Worm (Caenorhabditis elegans): ENCODE data around the gene H03A11.2.
A peak's percentile ranks its signal among the peaks of the same experiment; 100 is the strongest.

The H03A11.2 gene

DNA sequence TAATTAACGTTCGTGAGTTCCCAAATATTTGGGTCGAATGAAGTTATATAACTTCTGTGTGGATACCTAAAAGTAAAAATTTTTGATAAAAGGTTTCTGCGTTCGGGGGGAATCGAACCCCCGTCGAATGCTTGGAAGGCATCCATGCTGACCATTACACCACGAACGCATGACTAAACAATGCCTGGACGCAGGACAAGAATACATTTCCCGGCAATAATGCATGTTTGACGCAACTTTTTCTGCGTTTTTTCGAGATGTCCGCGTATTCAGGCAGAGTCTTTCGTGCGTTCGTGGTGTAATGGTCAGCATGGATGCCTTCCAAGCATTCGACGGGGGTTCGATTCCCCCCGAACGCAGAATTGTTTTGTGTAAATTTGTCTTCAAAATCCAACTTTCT, 29.7 kb downstream of the H03A11.2 start (continued):
- TF ChIP-seq C17E4.6 (GFP tag; IDR thresholded peaks at IDR 0.05) (peak; percentile 68; the same call in 1 of the 2 replicates), snpc-3.4 (tag; optimal IDR thresholded peaks at IDR 0.05) (peak; percentile 76), Y95B8A.8 (GFP tag; IDR thresholded peaks at IDR 0.05) (peak; percentile 76), ceh-91 (GFP tag; IDR thresholded peaks at IDR 0.05) (no peak), efl-1 (GFP tag; optimal IDR thresholded peaks at IDR 0.05) (no peak), ceh-100 (GFP tag; IDR thresholded peaks at IDR 0.05) (peak; percentile 67), B0019.2 (GFP tag; conservative IDR thresholded peaks at IDR 0.05) (no peak), ceh-40 (GFP tag; IDR thresholded peaks at IDR 0.05) (peak; percentile 89; the same call in 1 of the 2 replicates), mxl-1 (tag; optimal IDR thresholded peaks at IDR 0.05) (peak; percentile 54), tbp1 (GFP tag; optimal IDR thresholded peaks at IDR 0.05) (peak; percentile 98), ztf-22 (GFP tag; optimal IDR thresholded peaks at IDR 0.05) (peak; percentile 19), F57A8.1 (GFP tag; optimal IDR thresholded peaks at IDR 0.05) (peak; percentile 3), hmg-1.2 (GFP tag; IDR thresholded peaks at IDR 0.05) (peak; percentile 90), mel-28 (tag; optimal IDR thresholded peaks at IDR 0.05; ENCODE audit: borderline replicate concordance) (peak; percentile 26), F22D6.2 (tag; optimal IDR thresholded peaks at IDR 0.05) (peak; percentile 53), mcd-1 (GFP tag; IDR thresholded peaks at IDR 0.05) (peak; percentile 78), egrh-3 (GFP tag; IDR thresholded peaks at IDR 0.05) (peak; percentile 32; the same call in 1 of the 2 replicates), unc-62 (GFP tag; optimal IDR thresholded peaks at IDR 0.05) (no peak), sdz-38 (tag; optimal IDR thresholded peaks at IDR 0.05) (no peak), ZK185.1 (tag; optimal IDR thresholded peaks at IDR 0.05; ENCODE audit: poor library complexity, severe bottlenecking) (peak; percentile 87), hsf-1 (GFP tag; IDR thresholded peaks at IDR 0.05) (no peak), hlh-26 (GFP tag; conservative IDR thresholded peaks at IDR 0.05) (no peak), him-1 (tag; optimal IDR thresholded peaks at IDR 0.05) (peak; percentile 98), B0261.1 (tag; optimal IDR thresholded peaks at IDR 0.05) (peak; percentile 98), attf-6 (GFP tag; IDR thresholded peaks at IDR 0.05) (peak; percentile 80), C06A6.2 (GFP tag; conservative IDR thresholded peaks at IDR 0.05) (peak; percentile 70), atf-7 (tag; optimal IDR thresholded peaks at IDR 0.05) (peak; percentile 59), rcor-1 (GFP tag; IDR thresholded peaks at IDR 0.05) (peak; percentile 79), K12H6.12 (tag; optimal IDR thresholded peaks at IDR 0.05) (peak; percentile 34), die-1 (tag; optimal IDR thresholded peaks at IDR 0.05) (peak; percentile 94), nfyb-1 (GFP tag; IDR thresholded peaks at IDR 0.05) (no peak; the same call in 1 of the 2 replicates)

DNA sequence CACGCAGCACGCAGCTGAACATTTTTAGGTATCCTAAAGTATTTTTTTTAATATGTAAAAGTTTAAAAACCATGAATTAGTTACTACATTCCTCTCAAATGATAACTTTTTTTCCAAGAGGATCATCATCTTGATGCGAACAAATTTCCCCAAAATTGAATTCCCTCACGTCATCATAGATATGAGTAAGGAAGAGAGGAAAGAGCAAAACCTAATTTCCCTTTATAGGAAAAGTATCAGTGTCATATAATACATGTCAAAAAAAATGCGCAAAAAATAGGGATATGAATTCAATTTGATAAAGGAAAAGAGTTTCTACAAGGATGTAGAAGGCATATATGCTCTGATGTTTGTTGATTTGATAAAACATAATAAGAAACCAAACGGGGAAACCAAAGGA, 30.3 kb downstream of the H03A11.2 start:
- TF ChIP-seq ceh-40 (GFP tag; IDR thresholded peaks at IDR 0.05) (no peak), F10E7.11 (tag; optimal IDR thresholded peaks at IDR 0.05) (no peak), tlf-1 (GFP tag; optimal IDR thresholded peaks at IDR 0.05) (no peak), T26A5.8 (tag; optimal IDR thresholded peaks at IDR 0.05) (no peak), ccch-3 (GFP tag; optimal IDR thresholded peaks at IDR 0.05) (no peak), aptf-3 (GFP tag; IDR thresholded peaks at IDR 0.05) (no peak), nhr-90 (tag; optimal IDR thresholded peaks at IDR 0.05) (no peak), ztf-18 (tag; optimal IDR thresholded peaks at IDR 0.05) (no peak), madf-3 (GFP tag; IDR thresholded peaks at IDR 0.05) (no peak), ama-1 (optimal IDR thresholded peaks at IDR 0.05) (no peak), ama-1 (GFP tag; optimal IDR thresholded peaks at IDR 0.05) (no peak)

All from whole organism, young adult.